Worm (Caenorhabditis elegans): Measurements from ENCODE around the gene C11E4.7.

DNA sequence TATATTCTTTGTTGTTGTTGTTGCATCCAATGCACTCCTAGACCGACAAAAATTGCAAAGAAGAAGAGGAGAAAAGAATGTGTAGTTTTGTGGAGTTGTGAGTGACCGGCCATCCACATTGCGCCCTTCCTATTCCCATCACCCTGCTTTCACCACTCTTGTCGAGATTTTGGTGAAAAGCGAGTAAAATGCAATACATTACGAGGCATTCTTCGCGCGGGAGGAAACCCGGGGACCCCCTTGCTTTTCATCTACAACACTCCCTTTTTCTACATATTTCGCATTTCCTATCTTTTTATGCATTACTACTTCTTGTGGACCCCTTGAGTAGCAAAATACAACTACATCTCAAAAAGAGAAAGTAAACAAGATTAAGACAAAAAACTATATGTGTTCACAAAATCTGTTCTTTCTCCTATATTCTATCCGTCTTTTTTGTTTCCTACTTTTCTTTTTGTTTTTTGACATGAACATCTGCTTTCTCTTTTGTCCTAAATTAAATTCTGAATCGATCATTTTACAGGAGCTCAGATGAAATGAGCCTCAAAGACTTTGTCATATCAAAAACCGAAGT is 6.9 kb upstream of the C11E4.7 start, which contains the start of gene C11E4.6:
- TF ChIP-seq him-1 (tag; optimal IDR thresholded peaks at IDR 0.05): no peak
- no peak for TF ChIP-seq W03F9.2 (tag; optimal IDR thresholded peaks at IDR 0.05)
- no peak for TF ChIP-seq dao-5 (tag; optimal IDR thresholded peaks at IDR 0.05)
